Fruit fly (Drosophila melanogaster) whole organism, embryonic: ENCODE data around the gene CAH7.

ENCODE experiments used
- Awh ChIP-seq: fragments of 200-800 bp; sonication (Bioruptor generic); IDR thresholded peaks from 2 replicates; pipeline ENCODE4, ENCODE4 v1.3.6; 2022; ENCODE audit warnings: missing biosample characterization, missing genetic modification characterization
- Bdp1 ChIP-seq: fragments of 200-800 bp; sonication (Bioruptor generic); optimal IDR thresholded peaks from 3 replicates; lab custom pipeline; 2016; ENCODE audit warnings: missing biosample characterization, missing genetic modification characterization
- Blimp-1 ChIP-seq: fragments of 200-800 bp; sonication (Bioruptor generic); optimal IDR thresholded peaks from 3 replicates; lab custom pipeline; 2018; ENCODE audit warnings: missing biosample characterization, missing genetic modification characterization, mild to moderate bottlenecking, moderate library complexity, missing genetic modification reagents
- CG10462 ChIP-seq: fragments of 200-800 bp; sonication (Bioruptor generic); optimal IDR thresholded peaks from 2 replicates; lab custom pipeline; 2016; ENCODE audit warnings: missing biosample characterization, missing genetic modification characterization
- CG10979 ChIP-seq: fragments of 200-800 bp; sonication (Bioruptor generic); optimal IDR thresholded peaks from 2 replicates; lab custom pipeline; 2018; ENCODE audit warnings: missing biosample characterization, mild to moderate bottlenecking, missing genetic modification characterization, moderate library complexity
- CG11093 ChIP-seq: fragments of 200-800 bp; sonication (Bioruptor generic); IDR thresholded peaks from 3 replicates; pipeline ENCODE4 v1.3.6; 2022; ENCODE audit warnings: missing biosample characterization, missing genetic modification characterization
- CG11398 ChIP-seq: fragments of 200-800 bp; sonication (Bioruptor generic); optimal IDR thresholded peaks from 2 replicates; lab custom pipeline; 2016; ENCODE audit warnings: missing biosample characterization, missing genetic modification characterization
- CG12219 ChIP-seq: fragments of 200-800 bp; sonication (Bioruptor generic); optimal IDR thresholded peaks from 3 replicates; lab custom pipeline; 2018; ENCODE audit warnings: missing biosample characterization, mild to moderate bottlenecking, missing genetic modification characterization
- CG12391 ChIP-seq: fragments of 200-800 bp; sonication (Bioruptor generic); optimal IDR thresholded peaks from 3 replicates; lab custom pipeline; 2018; ENCODE audit warnings: missing biosample characterization, mild to moderate bottlenecking, missing genetic modification characterization, moderate library complexity
- CG13624 ChIP-seq: fragments of 200-800 bp; sonication (Bioruptor generic); optimal IDR thresholded peaks from 2 replicates; lab custom pipeline; 2016; ENCODE audit warnings: missing biosample characterization, missing genetic modification characterization
- CG14965 ChIP-seq: fragments of 200-800 bp; sonication (Bioruptor generic); optimal IDR thresholded peaks from 2 replicates; lab custom pipeline; 2016; ENCODE audit warnings: missing biosample characterization, missing genetic modification characterization, borderline replicate concordance
- CG15601 ChIP-seq: fragments of 200-800 bp; sonication (Bioruptor generic); optimal IDR thresholded peaks from 3 replicates; lab custom pipeline; 2019; ENCODE audit warnings: missing biosample characterization, mild to moderate bottlenecking, missing genetic modification characterization, moderate library complexity
- CG15696 ChIP-seq: fragments of 200-800 bp; sonication (Bioruptor generic); optimal IDR thresholded peaks from 2 replicates; lab custom pipeline; 2019; ENCODE audit warnings: missing biosample characterization, mild to moderate bottlenecking, missing genetic modification characterization, moderate library complexity
- CG17328 ChIP-seq: fragments of 200-800 bp; sonication (Bioruptor generic); IDR thresholded peaks from 2 replicates; pipeline ENCODE4 v1.3.6; 2022; ENCODE audit warnings: missing biosample characterization, missing genetic modification characterization
- CG18262 ChIP-seq: fragments of 200-800 bp; optimal IDR thresholded peaks from 3 replicates; lab custom pipeline; 2019; ENCODE audit warnings: missing biosample characterization, mild to moderate bottlenecking, missing genetic modification characterization, moderate library complexity
- CG3065 ChIP-seq: fragments of 200-800 bp; sonication (Bioruptor generic); optimal IDR thresholded peaks from 2 replicates; lab custom pipeline; 2016; ENCODE audit warnings: missing biosample characterization, missing genetic modification characterization
- CG3407 ChIP-seq: fragments of 200-800 bp; sonication (Bioruptor generic); optimal IDR thresholded peaks from 2 replicates; lab custom pipeline; 2018; ENCODE audit warnings: missing biosample characterization, mild to moderate bottlenecking, missing genetic modification characterization
- CG3726 ChIP-seq: fragments of 200-800 bp; sonication (Bioruptor generic); IDR thresholded peaks from 3 replicates; pipeline ENCODE4, ENCODE4 v1.3.6; 2022; ENCODE audit warnings: missing biosample characterization, missing genetic modification characterization
- CG4730 ChIP-seq: fragments of 200-800 bp; sonication (Bioruptor generic); IDR thresholded peaks from 2 replicates; pipeline ENCODE4 v1.3.6; 2022; ENCODE audit warnings: missing biosample characterization, missing genetic modification characterization
- CG6654 ChIP-seq: fragments of 200-800 bp; sonication (Bioruptor generic); optimal IDR thresholded peaks from 2 replicates; lab custom pipeline; 2017; ENCODE audit warnings: missing biosample characterization, mild to moderate bottlenecking, missing genetic modification characterization
- CG8281 ChIP-seq: fragments of 200-800 bp; sonication (Bioruptor generic); optimal IDR thresholded peaks from 2 replicates; lab custom pipeline; 2018; ENCODE audit warnings: missing biosample characterization, mild to moderate bottlenecking, missing genetic modification characterization, moderate library complexity
- CG9609 ChIP-seq: fragments of 200-800 bp; sonication (Bioruptor generic); optimal IDR thresholded peaks from 3 replicates; lab custom pipeline; 2016; ENCODE audit warnings: missing biosample characterization, missing genetic modification characterization
- Doc3 ChIP-seq: fragments of 200-800 bp; sonication (Bioruptor generic); IDR thresholded peaks from 3 replicates; pipeline ENCODE4 v1.3.6; 2022; ENCODE audit warnings: missing biosample characterization, missing genetic modification characterization; ENCODE audit not compliant: partially characterized antibody
- Eip74EF ChIP-seq, 2 experiments: fragments of 200-800 bp in 1 of 2; fragments of >200 bp in 1 of 2; sonication (Bioruptor generic) in 1 of 2; optimal IDR thresholded peaks; 2 replicates each; lab custom pipeline; 2017 to 2019; ENCODE audit warnings: missing biosample characterization in 2 of 2, missing genetic modification characterization in 2 of 2, mild to moderate bottlenecking in 1 of 2, moderate library complexity in 1 of 2
- HmgZ ChIP-seq: fragments of 200-800 bp; sonication (Bioruptor generic); optimal IDR thresholded peaks from 2 replicates; lab custom pipeline; 2018; ENCODE audit warnings: missing biosample characterization, mild to moderate bottlenecking, missing genetic modification characterization
- Hsf ChIP-seq: fragments of 200-800 bp; sonication (Bioruptor generic); optimal IDR thresholded peaks from 3 replicates; lab custom pipeline; 2016; ENCODE audit warnings: missing biosample characterization, missing genetic modification characterization
- Ssrp ChIP-seq: fragments of 200-800 bp; sonication (Bioruptor generic); optimal IDR thresholded peaks from 2 replicates; lab custom pipeline; 2018; ENCODE audit warnings: missing biosample characterization, mild to moderate bottlenecking, missing genetic modification characterization, moderate library complexity
- cas ChIP-seq: fragments of 200-800 bp; sonication (Bioruptor generic); IDR thresholded peaks from 2 replicates; pipeline ENCODE4 v1.3.6; 2022; ENCODE audit warnings: missing biosample characterization, missing genetic modification characterization
- crc ChIP-seq: fragments of 200-800 bp; sonication (Bioruptor generic); optimal IDR thresholded peaks from 2 replicates; lab custom pipeline; 2016; ENCODE audit warnings: missing biosample characterization, missing genetic modification characterization
- eyg ChIP-seq: fragments of 200-800 bp; sonication (Bioruptor generic); optimal IDR thresholded peaks from 3 replicates; lab custom pipeline; 2016; ENCODE audit warnings: missing biosample characterization, missing genetic modification characterization
- ftz-f1 ChIP-seq: fragments of 200-800 bp; sonication (Bioruptor generic); optimal IDR thresholded peaks from 2 replicates; lab custom pipeline; 2016; ENCODE audit warnings: missing biosample characterization, missing genetic modification characterization
- fu2 ChIP-seq: fragments of 200-800 bp; sonication (Bioruptor generic); optimal IDR thresholded peaks from 2 replicates; lab custom pipeline; 2016; ENCODE audit warnings: missing biosample characterization, missing genetic modification characterization
- h ChIP-seq: fragments of >200 bp; optimal IDR thresholded peaks from 2 replicates; lab custom pipeline; 2017
- ken ChIP-seq: fragments of 200-800 bp; sonication (Bioruptor generic); IDR thresholded peaks from 3 replicates; pipeline ENCODE4 v1.3.6; 2022; ENCODE audit warnings: missing biosample characterization, missing genetic modification characterization
- lov ChIP-seq, 2 experiments: fragments of 200-800 bp in 1 of 2; fragments of >200 bp in 1 of 2; sonication (Bioruptor generic) in 1 of 2; IDR thresholded peaks in 1 of 2; optimal IDR thresholded peaks in 1 of 2; 2 replicates in 1 of 2; 3 replicates in 1 of 2; pipeline versions ENCODE4 v1.3.6 to Lab custom; 2017 to 2022; ENCODE audit warnings: missing biosample characterization in 1 of 2, missing genetic modification characterization in 1 of 2
- mam ChIP-seq: fragments of 200-800 bp; sonication (Bioruptor generic); optimal IDR thresholded peaks from 3 replicates; lab custom pipeline; 2016; ENCODE audit warnings: missing biosample characterization, missing genetic modification characterization
- org-1 ChIP-seq: fragments of 200-800 bp; sonication (Bioruptor generic); optimal IDR thresholded peaks from 2 replicates; lab custom pipeline; 2017; ENCODE audit warnings: missing biosample characterization, missing genetic modification characterization
- pan ChIP-seq, 4 experiments: fragments of >200 bp in 3 of 4; fragments of 200-800 bp in 1 of 4; sonication (Bioruptor generic) in 1 of 4; optimal IDR thresholded peaks in 3 of 4; IDR thresholded peaks in 1 of 4; 2 replicates each; pipeline versions ENCODE4 v1.3.6 to Lab custom; 2017 to 2022; ENCODE audit warnings: missing biosample characterization in 2 of 4, missing genetic modification characterization in 2 of 4, mixed read lengths in 1 of 4
- pb ChIP-seq: fragments of 200-800 bp; sonication (Bioruptor generic); optimal IDR thresholded peaks from 3 replicates; lab custom pipeline; 2016; ENCODE audit warnings: missing biosample characterization, missing genetic modification characterization
- peb ChIP-seq: fragments of 200-800 bp; sonication (Bioruptor generic); IDR thresholded peaks from 2 replicates; pipeline ENCODE4 v1.3.6; 2022; ENCODE audit warnings: missing biosample characterization, missing genetic modification characterization
- pfk ChIP-seq: fragments of 200-800 bp; sonication (Bioruptor generic); optimal IDR thresholded peaks from 2 replicates; lab custom pipeline; 2018; ENCODE audit warnings: missing biosample characterization, mild to moderate bottlenecking, missing genetic modification characterization, moderate library complexity
- sc ChIP-seq, 3 experiments: fragments of >200 bp in 2 of 3; fragments of 200-800 bp in 1 of 3; sonication (Bioruptor generic) in 1 of 3; optimal IDR thresholded peaks; 2 replicates in 2 of 3; 3 replicates in 1 of 3; lab custom pipeline; 2017; ENCODE audit warnings: mild to moderate bottlenecking in 1 of 3, missing biosample characterization in 1 of 3, missing genetic modification characterization in 1 of 3, missing genetic modification reagents in 1 of 3
- scrt ChIP-seq: fragments of 200-800 bp; sonication (Bioruptor generic); optimal IDR thresholded peaks from 2 replicates; lab custom pipeline; 2018; ENCODE audit warnings: missing biosample characterization, mild to moderate bottlenecking, missing genetic modification characterization, moderate library complexity
- seq ChIP-seq: fragments of 200-800 bp; sonication (Bioruptor generic); IDR thresholded peaks from 2 replicates; pipeline ENCODE4 v1.3.6; 2022; ENCODE audit warnings: missing biosample characterization, missing genetic modification characterization
- slou ChIP-seq: fragments of 200-800 bp; sonication (Bioruptor generic); optimal IDR thresholded peaks from 3 replicates; lab custom pipeline; 2016; ENCODE audit warnings: missing biosample characterization, missing genetic modification characterization
- toy ChIP-seq: fragments of 200-800 bp; sonication (Bioruptor generic); IDR thresholded peaks from 2 replicates; pipeline ENCODE4 v1.3.6; 2022; ENCODE audit warnings: missing biosample characterization, missing genetic modification characterization
- ttk ChIP-seq: fragments of 200-800 bp; sonication (Bioruptor generic); IDR thresholded peaks from 2 replicates; pipeline ENCODE4 v2.1.2; 2022; ENCODE audit warnings: missing biosample characterization, missing genetic modification characterization
- twi ChIP-seq: fragments of 200-800 bp; optimal IDR thresholded peaks from 2 replicates; lab custom pipeline; 2019; ENCODE audit warnings: missing biosample characterization, mild to moderate bottlenecking, missing genetic modification characterization, moderate library complexity
- tx ChIP-seq: fragments of 200-800 bp; sonication (Bioruptor generic); optimal IDR thresholded peaks from 2 replicates; lab custom pipeline; 2016; ENCODE audit warnings: missing biosample characterization, missing genetic modification characterization
- zen2 ChIP-seq: fragments of 200-800 bp; sonication (Bioruptor generic); IDR thresholded peaks from 3 replicates; pipeline ENCODE4 v1.3.6; 2022; ENCODE audit warnings: missing biosample characterization, missing genetic modification characterization; ENCODE audit not compliant: partially characterized antibody

CAH7 gene

dm6 chr3R:10089171-10089664 is 22.8 kb upstream of the CAH7 start (continued):
- TF ChIP-seq slou (GFP tag; lab: Kevin White, UChicago) (no peak), ken (no peak), CG10979 (tag; lab: Kevin White, UChicago) (no peak), CG18262 (tag; lab: Kevin White, UChicago) (no peak), twi (tag; lab: Kevin White, UChicago) (no peak), CG17328 (GFP tag; lab: Robert Waterston, UW) (no peak), mam (GFP tag; lab: Kevin White, UChicago) (no peak), CG11093 (no peak), pb (GFP tag; lab: Kevin White, UChicago) (no peak), h (lab: Kevin White, UChicago) (no peak), CG9609 (GFP tag; lab: Kevin White, UChicago) (no peak), ttk (GFP tag; lab: Robert Waterston, UW) (no peak), pfk (GFP tag; lab: Kevin White, UChicago) (no peak), CG12391 (no peak), CG8281 (no peak), CG15601 (tag; lab: Kevin White, UChicago) (no peak), ftz-f1 (GFP tag; lab: Kevin White, UChicago) (peak; percentile 96), CG12219 (GFP tag; lab: Kevin White, UChicago) (no peak), Doc3 (GFP tag; lab: Robert Waterston, UW) (0 out of 3 replicates have a peak, but pooled peaks have one; percentile 13), pan (optimal IDR thresholded peaks at IDR 0.05; lab: Kevin White, UChicago) (no peak), pan (GFP tag; optimal IDR thresholded peaks at IDR 0.05 in 1 of 2, IDR thresholded peaks at IDR 0.05 in 1 of 2) (no peak), tx (GFP tag; lab: Kevin White, UChicago) (no peak), crc (no peak), scrt (GFP tag; lab: Kevin White, UChicago) (peak; percentile 70), CG11398 (GFP tag; lab: Kevin White, UChicago) (no peak), sc (optimal IDR thresholded peaks at IDR 0.05; lab: Kevin White, UChicago) (no peak), sc (GFP tag; optimal IDR thresholded peaks at IDR 0.05; lab: Kevin White, UChicago) (no peak), lov (optimal IDR thresholded peaks at IDR 0.05; lab: Kevin White, UChicago) (no peak), lov (GFP tag; IDR thresholded peaks at IDR 0.05; lab: Robert Waterston, UW) (no peak), Blimp-1 (GFP tag; lab: Kevin White, UChicago) (no peak), peb (GFP tag; lab: Robert Waterston, UW) (no peak), seq (GFP tag; lab: Robert Waterston, UW) (0 out of 2 replicates have a peak, but pooled peaks have one; percentile 17), CG10462 (GFP tag; lab: Kevin White, UChicago) (no peak), eyg (GFP tag; lab: Kevin White, UChicago) (no peak), HmgZ (tag; lab: Kevin White, UChicago) (peak; percentile 32), CG3065 (GFP tag; lab: Kevin White, UChicago) (no peak), CG3726 (no peak), Bdp1 (GFP tag; lab: Kevin White, UChicago) (no peak), Awh (no peak), fu2 (GFP tag; lab: Kevin White, UChicago) (no peak), CG15696 (tag; lab: Kevin White, UChicago) (no peak), CG6654 (GFP tag; lab: Kevin White, UChicago) (no peak), CG4730 (GFP tag; lab: Robert Waterston, UW) (no peak), Hsf (no peak), CG3407 (GFP tag; lab: Kevin White, UChicago) (no peak), CG13624 (GFP tag; lab: Kevin White, UChicago) (no peak), org-1 (GFP tag; lab: Kevin White, UChicago) (no peak), CG14965 (no peak), Eip74EF (GFP tag; optimal IDR thresholded peaks at IDR 0.05; lab: Kevin White, UChicago) (peak in 1 of 2 experiments; percentile 63), Ssrp (no peak), zen2 (GFP tag; lab: Robert Waterston, UW) (0 out of 3 replicates have a peak, but pooled peaks have one; percentile 26), toy (GFP tag; lab: Robert Waterston, UW) (no peak), cas (GFP tag; lab: Robert Waterston, UW) (no peak)
